Worm (Caenorhabditis elegans) whole organism, early embryonic: ENCODE measurements around the gene ostb-1.
A peak's percentile ranks its signal among the peaks of the same experiment; 100 is the strongest.

Experiments
- aly-1 ChIP-seq: sonication (generic microtip); optimal IDR thresholded peaks from 2 replicates; lab custom pipeline; 2016; ENCODE audit warnings: missing genetic modification characterization, missing compliant biosample characterization
- ama-1 ChIP-seq: fragments of 150-350 bp; optimal IDR thresholded peaks from 2 replicates; lab custom pipeline; 2014
- ets-7 ChIP-seq: sonication (generic microtip); optimal IDR thresholded peaks from 2 replicates; lab custom pipeline; 2016; ENCODE audit warnings: missing genotype, missing genetic modification characterization, missing compliant biosample characterization
- flt-1 ChIP-seq: fragments of 200-800 bp; sonication (Bioruptor generic); IDR thresholded peaks from 2 replicates; pipeline ENCODE4 v1.3.6; 2022; ENCODE audit warnings: missing genetic modification characterization, missing compliant biosample characterization
- hmg-4 ChIP-seq: fragments of 200-800 bp; sonication (Bioruptor generic); optimal IDR thresholded peaks from 2 replicates; lab custom pipeline; 2018; ENCODE audit warnings: mild to moderate bottlenecking, missing genetic modification characterization, missing compliant biosample characterization
- hnd-1 ChIP-seq: sonication (generic microtip); optimal IDR thresholded peaks from 2 replicates; lab custom pipeline; 2016; ENCODE audit warnings: missing genetic modification characterization, missing compliant biosample characterization
- pes-1 ChIP-seq: fragments of 200-800 bp; sonication (Bioruptor generic); IDR thresholded peaks from 2 replicates; pipeline ENCODE4 v1.3.6; 2022; ENCODE audit warnings: missing genetic modification reagents, missing genetic modification characterization, missing compliant biosample characterization
- sea-1 ChIP-seq: fragments of 200-800 bp; sonication (Bioruptor generic); conservative IDR thresholded peaks from 2 replicates; pipeline ENCODE4 v1.3.6; 2022; ENCODE audit warnings: missing genetic modification characterization, missing compliant biosample characterization
- tbx-37 ChIP-seq: fragments of 200-800 bp; sonication (Bioruptor generic); conservative IDR thresholded peaks from 2 replicates; pipeline ENCODE4 v1.3.6; 2022; ENCODE audit warnings: missing genetic modification reagents, missing genetic modification characterization, missing compliant biosample characterization

ce11 chrII:7863480-7864125, 704 bp upstream of the ostb-1 start:
- TF ChIP-seq hnd-1 (no peak), ets-7 (tag; lab: Kevin White, UChicago) (no peak), hmg-4 (no peak), flt-1 (no peak), tbx-37 (GFP tag; lab: Robert Waterston, UW) (no peak), aly-1 (tag; lab: Kevin White, UChicago) (no peak), pes-1 (GFP tag; lab: Robert Waterston, UW) (peak; percentile 57; the same call in 1 of the 2 replicates), ama-1 (lab: Kevin White, UChicago) (no peak), sea-1 (GFP tag; lab: Robert Waterston, UW) (no peak)
